Worm (Caenorhabditis elegans) whole organism, L4 larva: ENCODE measurements around the gene T02D1.7.

Source experiments
- Y48G9A.11 ChIP-seq: fragments of 200-800 bp; sonication (Bioruptor generic); IDR thresholded peaks from 2 replicates; pipeline ENCODE4 v1.3.6; 2022; ENCODE audit warnings: missing genetic modification reagents, missing genetic modification characterization, missing compliant biosample characterization
- ZK337.2 ChIP-seq: fragments of 200-800 bp; sonication (Bioruptor generic); IDR thresholded peaks from 2 replicates; pipeline ENCODE4 v1.3.6; 2022; ENCODE audit warnings: missing genetic modification reagents, missing genetic modification characterization, missing compliant biosample characterization
- arid-1 ChIP-seq: fragments of 200-800 bp; sonication (Bioruptor generic); conservative IDR thresholded peaks from 2 replicates; pipeline ENCODE4 v1.3.6; 2022; ENCODE audit warnings: missing genetic modification reagents, missing genetic modification characterization, missing compliant biosample characterization
- ceh-28 ChIP-seq: fragments of 150-350 bp; optimal IDR thresholded peaks from 2 replicates; lab custom pipeline; 2014; ENCODE audit warnings: missing biosample characterization, missing genetic modification reagents, missing genetic modification characterization
- ceh-44 ChIP-seq: fragments of 200-800 bp; sonication (Bioruptor generic); IDR thresholded peaks from 2 replicates; pipeline ENCODE4 v1.3.6; 2022; ENCODE audit warnings: missing genetic modification reagents, missing genetic modification characterization, missing compliant biosample characterization
- daf-12 ChIP-seq: fragments of 150-350 bp; optimal IDR thresholded peaks from 2 replicates; lab custom pipeline; 2014; ENCODE audit warnings: missing biosample characterization, missing genetic modification reagents, missing genetic modification characterization
- daf-16 ChIP-seq, 3 experiments: sonication (generic microtip); optimal IDR thresholded peaks; 2 replicates each; lab custom pipeline; 2016 to 2017; ENCODE audit warnings: missing genetic modification characterization in 3 of 3, missing genetic modification reagents in 3 of 3, mild to moderate bottlenecking in 2 of 3, missing compliant biosample characterization in 2 of 3, missing biosample characterization in 1 of 3, moderate library complexity in 1 of 3
- daf-19 ChIP-seq: fragments of 200-800 bp; sonication (Bioruptor generic); conservative IDR thresholded peaks from 2 replicates; pipeline ENCODE4 v1.3.6; 2022; ENCODE audit warnings: missing genetic modification characterization, missing compliant biosample characterization
- dmd-6 ChIP-seq: fragments of 200-800 bp; sonication (Bioruptor generic); IDR thresholded peaks from 2 replicates; pipeline ENCODE4 v1.3.6; 2022; ENCODE audit warnings: missing genetic modification reagents, missing genetic modification characterization, missing compliant biosample characterization
- dmd-9 ChIP-seq: fragments of 200-800 bp; sonication (Bioruptor generic); IDR thresholded peaks from 2 replicates; pipeline ENCODE4 v1.3.6; 2022; ENCODE audit warnings: missing genetic modification reagents, missing genetic modification characterization, missing compliant biosample characterization
- dpl-1 ChIP-seq: fragments of 150-350 bp; optimal IDR thresholded peaks from 2 replicates; lab custom pipeline; 2014; ENCODE audit warnings: missing biosample characterization, missing genetic modification reagents, missing genetic modification characterization
- duxl-1 ChIP-seq: sonication (generic microtip); optimal IDR thresholded peaks from 2 replicates; lab custom pipeline; 2016; ENCODE audit warnings: mild to moderate bottlenecking, missing genetic modification characterization, moderate library complexity, missing compliant biosample characterization; ENCODE audit not compliant: poor library complexity
- egl-43 ChIP-seq: fragments of 200-800 bp; sonication (Bioruptor generic); IDR thresholded peaks from 2 replicates; pipeline ENCODE4 v1.3.6; 2022; ENCODE audit warnings: missing genetic modification reagents, missing genetic modification characterization, missing compliant biosample characterization
- hlh-11 ChIP-seq: fragments of 200-800 bp; sonication (Bioruptor generic); optimal IDR thresholded peaks from 2 replicates; lab custom pipeline; 2018; ENCODE audit warnings: mild to moderate bottlenecking, missing genetic modification characterization, missing compliant biosample characterization
- lim-7 ChIP-seq: fragments of 200-800 bp; sonication (Bioruptor generic); IDR thresholded peaks from 2 replicates; pipeline ENCODE4 v1.3.6; 2022; ENCODE audit warnings: missing genetic modification characterization, missing compliant biosample characterization
- lsy-2 ChIP-seq, 2 experiments: fragments of 150-350 bp in 1 of 2; sonication (generic microtip) in 1 of 2; optimal IDR thresholded peaks; 2 replicates each; lab custom pipeline; 2014 to 2017; ENCODE audit warnings: missing biosample characterization in 2 of 2, missing genetic modification characterization in 2 of 2
- madf-5 ChIP-seq, 2 experiments: fragments of 200-800 bp; sonication (Bioruptor generic); IDR thresholded peaks; 2 replicates each; pipeline ENCODE4 v1.3.6; 2022; ENCODE audit warnings: missing compliant biosample characterization in 2 of 2, missing genetic modification characterization in 2 of 2
- mxl-3 ChIP-seq: fragments of 200-800 bp; sonication (Bioruptor generic); optimal IDR thresholded peaks from 2 replicates; lab custom pipeline; 2018; ENCODE audit warnings: mild to moderate bottlenecking, missing genetic modification characterization, missing compliant biosample characterization
- nhr-11 ChIP-seq: fragments of 150-350 bp; optimal IDR thresholded peaks from 2 replicates; lab custom pipeline; 2014; ENCODE audit warnings: missing biosample characterization, missing genetic modification characterization
- nhr-237 ChIP-seq: sonication (generic microtip); optimal IDR thresholded peaks from 2 replicates; lab custom pipeline; 2017; ENCODE audit warnings: missing biosample characterization, missing genetic modification characterization
- nhr-25 ChIP-seq: sonication (generic microtip); optimal IDR thresholded peaks from 2 replicates; lab custom pipeline; 2017; ENCODE audit warnings: missing genetic modification characterization, mild to moderate bottlenecking, missing compliant biosample characterization, antibody characterized with exemption, moderate library complexity, borderline replicate concordance; ENCODE audit not compliant: insufficient read depth
- nhr-28 ChIP-seq: fragments of 150-350 bp; optimal IDR thresholded peaks from 2 replicates; lab custom pipeline; 2014; ENCODE audit warnings: missing biosample characterization, missing genetic modification characterization
- nhr-48 ChIP-seq: sonication (generic microtip); optimal IDR thresholded peaks from 2 replicates; lab custom pipeline; 2016; ENCODE audit warnings: mild to moderate bottlenecking, missing genetic modification characterization, missing compliant biosample characterization
- nhr-6 ChIP-seq: fragments of 150-350 bp; optimal IDR thresholded peaks from 2 replicates; lab custom pipeline; 2014; ENCODE audit warnings: missing biosample characterization, missing genetic modification characterization
- nhr-77 ChIP-seq: fragments of 150-350 bp; optimal IDR thresholded peaks from 2 replicates; lab custom pipeline; 2014; ENCODE audit warnings: missing biosample characterization, missing genetic modification characterization
- pqm-1 ChIP-seq: sonication (generic microtip); optimal IDR thresholded peaks from 2 replicates; lab custom pipeline; 2017; ENCODE audit warnings: missing biosample characterization, missing genetic modification characterization
- sdz-12 ChIP-seq: fragments of 200-800 bp; sonication (Bioruptor generic); optimal IDR thresholded peaks from 2 replicates; lab custom pipeline; 2018; ENCODE audit warnings: mild to moderate bottlenecking, missing genetic modification characterization, missing compliant biosample characterization
- spr-3 ChIP-seq: fragments of 200-800 bp; sonication (Bioruptor generic); optimal IDR thresholded peaks from 2 replicates; lab custom pipeline; 2018; ENCODE audit warnings: mild to moderate bottlenecking, missing genetic modification characterization, missing compliant biosample characterization
- tra-1 ChIP-seq: fragments of 200-800 bp; sonication (Bioruptor generic); IDR thresholded peaks from 2 replicates; pipeline ENCODE4 v1.3.6; 2022; ENCODE audit warnings: missing genetic modification reagents, missing genetic modification characterization, missing compliant biosample characterization
- unc-62 ChIP-seq, 3 experiments: fragments of 150-350 bp in 1 of 3; sonication (generic microtip); optimal IDR thresholded peaks in 2 of 3; peaks in 1 of 3; 1 replicate in 1 of 3; 2 replicates in 2 of 3; lab custom pipeline; 2014 to 2017; ENCODE audit warnings: missing biosample characterization in 3 of 3, missing genetic modification characterization in 3 of 3, missing genetic modification reagents in 3 of 3, missing genotype in 1 of 3
- vab-7 ChIP-seq: fragments of 200-800 bp; sonication (Bioruptor generic); IDR thresholded peaks from 2 replicates; pipeline ENCODE4 v1.3.6; 2022; ENCODE audit warnings: missing genetic modification reagents, missing genetic modification characterization, missing compliant biosample characterization
- zag-1 ChIP-seq: fragments of 150-350 bp; optimal IDR thresholded peaks from 2 replicates; lab custom pipeline; 2014; ENCODE audit warnings: missing biosample characterization, missing genetic modification characterization
- zip-11 ChIP-seq: fragments of 200-800 bp; sonication (Bioruptor generic); IDR thresholded peaks from 2 replicates; pipeline ENCODE4 v1.3.6; 2022; ENCODE audit warnings: missing genetic modification characterization, missing compliant biosample characterization

Gene T02D1.7

DNA sequence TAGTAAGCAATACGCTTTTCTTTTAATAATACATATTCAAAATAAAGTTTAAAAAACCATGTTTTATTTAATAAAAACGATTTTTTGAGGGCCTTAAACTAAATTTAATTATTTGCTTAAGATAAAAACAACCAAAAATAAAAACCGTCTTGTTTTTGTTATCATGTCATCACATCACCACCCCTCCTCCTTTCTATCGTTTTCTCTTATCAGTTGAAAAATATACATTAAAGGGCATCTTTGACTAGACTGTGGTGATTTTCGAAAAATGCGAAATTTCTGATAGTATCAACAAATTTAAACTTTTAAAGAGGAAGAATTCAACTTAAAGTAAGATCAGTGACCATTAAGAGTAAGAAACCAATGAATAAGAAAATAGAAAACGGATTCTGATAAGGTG lies 806 bp downstream of the T02D1.7 start (continued):
- no peak for TF ChIP-seq zag-1 (tag; lab: Kevin White, UChicago)
- no peak for TF ChIP-seq dpl-1
- TF ChIP-seq nhr-77 (tag; lab: Kevin White, UChicago), result peak; percentile 60
- TF ChIP-seq madf-5 (GFP tag; IDR thresholded peaks at IDR 0.05; lab: Robert Waterston, UW), result no peak
- no peak for TF ChIP-seq Y48G9A.11 (GFP tag; lab: Robert Waterston, UW)
- TF ChIP-seq nhr-25 (tag; lab: Kevin White, UChicago), result no peak
- TF ChIP-seq arid-1 (GFP tag; lab: Robert Waterston, UW), result no peak
- no peak for TF ChIP-seq ceh-28 (tag; lab: Kevin White, UChicago)
- no peak for TF ChIP-seq spr-3 (GFP tag; lab: Kevin White, UChicago)
- no peak for TF ChIP-seq nhr-48 (tag; lab: Kevin White, UChicago)
- TF ChIP-seq tra-1 (GFP tag; lab: Robert Waterston, UW), result no peak

- TF ChIP-seq unc-62 (GFP tag; optimal IDR thresholded peaks at IDR 0.05 in 1 of 2; lab: Kevin White, UChicago) (no peak), unc-62 (tag; optimal IDR thresholded peaks at IDR 0.05; lab: Kevin White, UChicago) (no peak), pqm-1 (peak; percentile 40), daf-16 (GFP tag; optimal IDR thresholded peaks at IDR 0.05; lab: Kevin White, UChicago) (no peak), daf-16 (tag; optimal IDR thresholded peaks at IDR 0.05; lab: Kevin White, UChicago) (peak; percentile 55), nhr-28 (tag; lab: Kevin White, UChicago) (peak; percentile 34)
These were observed 1.4 kb downstream of the T02D1.7 start, which contains the start of gene pmp-4 for ce11 chrIV:17405530-17405929. Gene pmp-4 (minus strand): TSS chrIV:17405630.

ce11 chrIV:17399455-17399854 lies 7.5 kb downstream of the T02D1.7 start, which contains the start of gene T02D1.4:
Gene T02D1.4 (plus strand): TSS chrIV:17399755.
- TF ChIP-seq spr-3 (GFP tag; lab: Kevin White, UChicago) (no peak), zip-11 (GFP tag; lab: Robert Waterston, UW) (no peak), ZK337.2 (GFP tag; lab: Robert Waterston, UW) (no peak), lsy-2 (tag; optimal IDR thresholded peaks at IDR 0.05; lab: Kevin White, UChicago) (no peak), nhr-11 (tag; lab: Kevin White, UChicago) (no peak), hlh-11 (tag; lab: Kevin White, UChicago) (no peak), daf-19 (GFP tag; lab: Robert Waterston, UW) (no peak), sdz-12 (GFP tag; lab: Kevin White, UChicago) (no peak), Y48G9A.11 (GFP tag; lab: Robert Waterston, UW) (no peak), dmd-9 (GFP tag; lab: Robert Waterston, UW) (no peak), arid-1 (GFP tag; lab: Robert Waterston, UW) (no peak), lim-7 (GFP tag; lab: Robert Waterston, UW) (no peak), nhr-25 (tag; lab: Kevin White, UChicago) (no peak)

DNA sequence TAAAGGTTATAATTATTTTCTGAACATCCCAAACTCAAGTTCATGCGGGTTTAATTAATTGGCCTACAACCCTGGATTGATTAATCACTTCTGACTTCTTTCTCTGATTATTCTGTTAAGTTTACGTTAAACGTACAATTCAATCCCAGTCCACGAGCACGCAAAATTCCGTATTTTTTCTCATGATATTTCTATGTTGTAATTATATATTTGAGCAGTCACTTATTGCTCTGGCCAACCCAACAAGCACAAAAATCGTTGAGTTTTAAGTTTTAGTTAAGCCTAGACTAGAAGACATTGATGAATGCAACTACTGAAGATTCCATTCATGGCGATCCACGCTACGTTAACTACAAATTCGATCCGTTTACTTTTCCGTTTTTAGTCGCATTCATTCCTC lies 11.0 kb downstream of the T02D1.7 start, which contains the start of gene sru-15:
TSS of gene sru-15 (plus strand) at position 301 of the 400 bp plus-strand sequence.
- TF ChIP-seq egl-43 (GFP tag; lab: Robert Waterston, UW) (no peak), vab-7 (no peak), duxl-1 (tag; lab: Kevin White, UChicago) (no peak), nhr-6 (tag; lab: Kevin White, UChicago) (no peak), hlh-11 (tag; lab: Kevin White, UChicago) (no peak), nhr-237 (no peak), ceh-44 (GFP tag; lab: Robert Waterston, UW) (no peak), unc-62 (GFP tag; optimal IDR thresholded peaks at IDR 0.05 in 1 of 2; lab: Kevin White, UChicago) (no peak), unc-62 (tag; optimal IDR thresholded peaks at IDR 0.05; lab: Kevin White, UChicago) (no peak)
- TF ChIP-seq, all 104 proteins: peak for 0

DNA sequence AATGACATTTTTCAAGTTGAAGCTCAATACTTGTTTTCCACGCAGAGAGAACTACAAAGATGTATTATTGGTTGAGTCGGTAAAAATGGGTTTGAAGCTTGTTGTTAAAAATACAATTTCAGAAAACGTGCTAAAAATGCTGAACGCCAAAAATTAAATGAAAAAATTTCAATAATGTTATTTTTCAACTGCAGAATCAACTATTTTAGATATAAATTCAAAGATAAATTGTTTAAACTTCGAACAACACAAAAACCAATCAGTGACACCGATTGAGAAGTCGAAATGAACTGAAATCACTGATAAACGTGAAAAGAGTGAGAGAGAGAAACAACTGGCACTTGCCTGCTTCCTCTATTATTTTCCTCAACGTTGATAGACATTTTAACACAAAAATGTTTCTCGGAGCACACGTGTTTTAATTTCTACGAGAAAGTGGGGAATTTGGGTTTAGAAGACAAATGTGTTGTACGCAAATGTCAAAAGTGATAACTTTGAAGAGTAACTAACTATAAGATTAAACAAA lies 19.4 kb downstream of the T02D1.7 start, which contains the start of gene T02D1.8:
TSS of gene T02D1.8 (minus strand) at position 51 of the 526 bp plus-strand sequence.
- TF ChIP-seq pqm-1 (peak; percentile 78), dmd-6 (GFP tag; lab: Robert Waterston, UW) (peak; percentile 75), daf-16 (GFP tag; optimal IDR thresholded peaks at IDR 0.05; lab: Kevin White, UChicago) (no peak), daf-16 (tag; optimal IDR thresholded peaks at IDR 0.05; lab: Kevin White, UChicago) (peak; percentile 60), mxl-3 (GFP tag; lab: Kevin White, UChicago) (peak; percentile 74), nhr-28 (tag; lab: Kevin White, UChicago) (peak; percentile 64), daf-12 (tag; lab: Kevin White, UChicago) (no peak)
